Worm (Caenorhabditis elegans): ENCODE data around the gene C06G4.4.

C06G4.4 gene

ce11 chrIII:7978723-7979122 is 1.1 kb upstream of the C06G4.4 start (continued):
- TF ChIP-seq nhr-6 (tag; optimal IDR thresholded peaks at IDR 0.05) (peak; percentile 60), Y5F2A.4 (GFP tag; optimal IDR thresholded peaks at IDR 0.05) (no peak), dpl-1 (GFP tag; optimal IDR thresholded peaks at IDR 0.05) (peak; percentile 11), mdl-1 (tag; optimal IDR thresholded peaks at IDR 0.05) (peak in 1 of 2 experiments; percentile 23), mxl-3 (GFP tag; optimal IDR thresholded peaks at IDR 0.05) (no peak), saeg-2 (GFP tag; IDR thresholded peaks at IDR 0.05) (no peak), jun-1 (tag; optimal IDR thresholded peaks at IDR 0.05) (peak; percentile 6), zfp-3 (GFP tag; conservative IDR thresholded peaks at IDR 0.05) (no peak), pha-4 (GFP tag; IDR thresholded peaks at IDR 0.05) (no peak), pha-4 (tag; optimal IDR thresholded peaks at IDR 0.05) (peak; percentile 64), ztf-7 (tag; optimal IDR thresholded peaks at IDR 0.05) (peak; percentile 16), lsy-2 (tag; optimal IDR thresholded peaks at IDR 0.05) (peak in 1 of 2 experiments; percentile 44), hif-1 (tag; optimal IDR thresholded peaks at IDR 0.05) (no peak), hmg-1.1 (GFP tag; IDR thresholded peaks at IDR 0.05) (peak; percentile 54), daf-8 (GFP tag; IDR thresholded peaks at IDR 0.05) (no peak), nhr-10 (tag; optimal IDR thresholded peaks at IDR 0.05) (no peak), nhr-28 (tag; optimal IDR thresholded peaks at IDR 0.05) (peak; percentile 44), sdz-12 (GFP tag; optimal IDR thresholded peaks at IDR 0.05) (no peak), lim-7 (GFP tag; IDR thresholded peaks at IDR 0.05) (no peak), zip-2 (tag; optimal IDR thresholded peaks at IDR 0.05) (no peak)

DNA sequence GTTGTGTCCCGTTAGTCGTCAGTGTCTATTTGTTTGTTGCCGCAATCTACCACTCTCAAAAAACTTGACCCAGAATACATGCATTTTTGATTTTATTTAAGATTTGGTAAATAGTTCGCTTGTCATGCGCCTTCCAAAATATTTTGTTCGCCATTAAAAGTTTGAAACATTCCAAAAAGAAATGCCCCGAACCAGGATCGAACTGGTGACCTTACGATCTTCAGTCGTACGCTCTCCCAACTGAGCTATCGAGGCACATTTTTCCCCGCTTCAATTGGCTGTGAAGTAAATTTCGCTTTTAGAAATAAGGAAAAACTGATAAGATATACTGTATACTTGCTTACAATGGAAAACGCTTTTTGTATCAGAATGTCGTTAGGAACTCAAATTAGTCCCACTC is 677 bp upstream of the C06G4.4 start:
- TF ChIP-seq aha-1 (tag), result peak; percentile 60
- no peak for TF ChIP-seq sdz-12 (GFP tag; optimal IDR thresholded peaks at IDR 0.05)
- TF ChIP-seq ceh-82 (tag; optimal IDR thresholded peaks at IDR 0.05), result no peak
- no peak for TF ChIP-seq lin-39 (tag; optimal IDR thresholded peaks at IDR 0.05)
- TF ChIP-seq nhr-11 (tag; optimal IDR thresholded peaks at IDR 0.05), result no peak
- TF ChIP-seq nhr-6 (tag; optimal IDR thresholded peaks at IDR 0.05), result no peak
- TF ChIP-seq pqm-1 (tag; optimal IDR thresholded peaks at IDR 0.05), result no peak
- TF ChIP-seq ceh-20 (GFP tag; IDR thresholded peaks at IDR 0.05), result peak; percentile 31; the same call in 1 of the 2 replicates
- no peak for TF ChIP-seq madf-5 (GFP tag; IDR thresholded peaks at IDR 0.05)
- TF ChIP-seq hif-1 (tag; optimal IDR thresholded peaks at IDR 0.05), result no peak
- peak; percentile 15 for TF ChIP-seq mes-2 (tag; optimal IDR thresholded peaks at IDR 0.05; ENCODE audit: poor library complexity, severe bottlenecking)
- no peak for TF ChIP-seq F49E8.2 (tag; optimal IDR thresholded peaks at IDR 0.05; ENCODE audit: borderline replicate concordance)
- TF ChIP-seq lsy-2 (tag; optimal IDR thresholded peaks at IDR 0.05), result no peak
- TF ChIP-seq aly-2 (tag; optimal IDR thresholded peaks at IDR 0.05), result no peak
- TF ChIP-seq ceh-28 (tag; optimal IDR thresholded peaks at IDR 0.05), result no peak
- TF ChIP-seq madf-9 (GFP tag; conservative IDR thresholded peaks at IDR 0.05), result peak; percentile 38; the same call in 1 of the 2 replicates
- TF ChIP-seq ZK337.2 (GFP tag; IDR thresholded peaks at IDR 0.05), result no peak
- 0 out of 2 replicates have a peak, but pooled peaks have one; percentile 15 for TF ChIP-seq dmd-6 (GFP tag; IDR thresholded peaks at IDR 0.05)
- TF ChIP-seq zfp-3 (GFP tag; conservative IDR thresholded peaks at IDR 0.05), result no peak; the same call in 1 of the 2 replicates
- TF ChIP-seq zip-11 (GFP tag; IDR thresholded peaks at IDR 0.05), result no peak
- peak; percentile 25 for TF ChIP-seq duxl-1 (tag; optimal IDR thresholded peaks at IDR 0.05; ENCODE audit: poor library complexity)
- no peak for TF ChIP-seq tra-1 (GFP tag; IDR thresholded peaks at IDR 0.05)
- TF ChIP-seq zag-1 (tag; optimal IDR thresholded peaks at IDR 0.05), result no peak
- no peak for TF ChIP-seq daf-12 (tag; optimal IDR thresholded peaks at IDR 0.05)
- TF ChIP-seq mxl-3 (GFP tag; optimal IDR thresholded peaks at IDR 0.05), result peak; percentile 23
- TF ChIP-seq D1046.2 (GFP tag; IDR thresholded peaks at IDR 0.05), result no peak
- TF ChIP-seq F37D6.2 (tag; optimal IDR thresholded peaks at IDR 0.05), result no peak
- TF ChIP-seq spr-3 (GFP tag; optimal IDR thresholded peaks at IDR 0.05), result no peak
- no peak for TF ChIP-seq snpc-1.2 (GFP tag; IDR thresholded peaks at IDR 0.05)
- TF ChIP-seq zfp-2 (tag; optimal IDR thresholded peaks at IDR 0.05), result no peak
- TF ChIP-seq dmd-8 (GFP tag; IDR thresholded peaks at IDR 0.05), result 0 out of 2 replicates have a peak, but pooled peaks have one; percentile 38
- no peak for TF ChIP-seq F10B5.3 (tag; optimal IDR thresholded peaks at IDR 0.05)
- no peak for TF ChIP-seq fkh-10 (GFP tag; optimal IDR thresholded peaks at IDR 0.05)
- TF ChIP-seq ces-1 (GFP tag; optimal IDR thresholded peaks at IDR 0.05), result no peak
- TF ChIP-seq nhr-41 (GFP tag; IDR thresholded peaks at IDR 0.05), result no peak
- TF ChIP-seq gei-8 (GFP tag; optimal IDR thresholded peaks at IDR 0.05), result peak; percentile 24
- 0 out of 2 replicates have a peak, but pooled peaks have one; percentile 13 for TF ChIP-seq arid-1 (GFP tag; conservative IDR thresholded peaks at IDR 0.05)

All from whole organism, L4 larva.